Worm (Caenorhabditis elegans) whole organism, young adult: ENCODE results near the gene T01E8.8.

ENCODE experiments used
- dpff-1 ChIP-seq: sonication (generic microtip); optimal IDR thresholded peaks from 2 replicates; lab custom pipeline; 2017; ENCODE audit warnings: mild to moderate bottlenecking, missing genetic modification characterization, missing compliant biosample characterization
- dpl-1 ChIP-seq: fragments of 150-350 bp; optimal IDR thresholded peaks from 2 replicates; lab custom pipeline; 2014; ENCODE audit warnings: missing biosample characterization, missing genetic modification reagents, missing genetic modification characterization
- nfya-2 ChIP-seq: fragments of 200-800 bp; sonication (Bioruptor generic); IDR thresholded peaks from 2 replicates; pipeline ENCODE4 v1.3.6; 2022; ENCODE audit warnings: missing genetic modification reagents, missing genetic modification characterization, missing compliant biosample characterization

DNA sequence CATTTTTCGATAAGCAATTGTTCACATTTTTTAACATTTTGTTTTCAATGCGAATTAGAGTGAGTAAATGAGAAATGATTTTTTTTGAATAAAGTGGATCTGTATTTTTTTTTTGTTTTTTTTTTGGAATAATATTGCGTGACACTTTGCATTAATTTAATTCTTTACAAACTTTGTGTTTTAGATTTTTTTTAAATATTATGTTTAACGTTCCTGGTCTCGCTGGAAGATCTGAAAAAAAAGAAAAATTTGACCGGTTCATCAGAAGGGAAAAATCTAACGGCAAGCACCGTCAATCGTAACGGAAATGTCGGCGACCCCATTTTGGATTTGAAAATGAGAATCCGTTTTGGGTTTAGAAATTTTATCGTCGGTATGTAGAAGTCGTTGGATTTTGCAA lies 41.7 kb upstream of the T01E8.8 start, which contains the start of gene cdc-25.4:
- TF ChIP-seq dpff-1 (tag; lab: Kevin White, UChicago): no peak
- no peak for TF ChIP-seq nfya-2 (GFP tag; lab: Robert Waterston, UW)
- no peak for TF ChIP-seq dpl-1 (GFP tag; lab: Kevin White, UChicago)
